Fruit fly (Drosophila melanogaster) whole organism, prepupa: ENCODE results near the gene SWIP.

ENCODE experiments used
- Blimp-1 ChIP-seq: fragments of 200-800 bp; sonication (Bioruptor generic); optimal IDR thresholded peaks from 3 replicates; lab custom pipeline; 2017; ENCODE audit warnings: missing biosample characterization, missing genetic modification characterization, mild to moderate bottlenecking, moderate library complexity, missing genetic modification reagents
- CG10631 ChIP-seq: fragments of 200-800 bp; sonication (Bioruptor generic); optimal IDR thresholded peaks from 2 replicates; lab custom pipeline; 2016; ENCODE audit warnings: missing biosample characterization, missing genetic modification characterization
- CG10669 ChIP-seq: fragments of 200-800 bp; sonication (Bioruptor generic); optimal IDR thresholded peaks from 3 replicates; lab custom pipeline; 2018; ENCODE audit warnings: missing biosample characterization, mild to moderate bottlenecking, missing genetic modification characterization, moderate library complexity
- CG11294 ChIP-seq: fragments of 200-800 bp; sonication (Bioruptor generic); IDR thresholded peaks from 2 replicates; pipeline ENCODE4 v1.3.6; 2022; ENCODE audit warnings: missing biosample characterization, missing genetic modification characterization
- CG11762 ChIP-seq: fragments of 200-800 bp; sonication (Bioruptor generic); optimal IDR thresholded peaks from 3 replicates; lab custom pipeline; 2016; ENCODE audit warnings: missing biosample characterization, missing genetic modification characterization; ENCODE audit not compliant: insufficient read depth
- CG11902 ChIP-seq: fragments of 200-800 bp; sonication (Bioruptor generic); optimal IDR thresholded peaks from 3 replicates; lab custom pipeline; 2016; ENCODE audit warnings: missing biosample characterization, missing genetic modification characterization
- CG15336 ChIP-seq: fragments of 200-800 bp; sonication (Bioruptor generic); IDR thresholded peaks from 2 replicates; pipeline ENCODE4 v1.3.6; 2022; ENCODE audit warnings: missing biosample characterization, missing genetic modification characterization
- CG1621 ChIP-seq: fragments of 200-800 bp; sonication (Bioruptor generic); optimal IDR thresholded peaks from 3 replicates; lab custom pipeline; 2018; ENCODE audit warnings: missing biosample characterization, mild to moderate bottlenecking, missing genetic modification characterization
- CG3032 ChIP-seq: fragments of 200-800 bp; optimal IDR thresholded peaks from 2 replicates; lab custom pipeline; 2019; ENCODE audit warnings: missing biosample characterization, mild to moderate bottlenecking, missing genetic modification characterization, moderate library complexity
- CG31627 ChIP-seq: fragments of 200-800 bp; sonication (Bioruptor generic); optimal IDR thresholded peaks from 3 replicates; lab custom pipeline; 2016; ENCODE audit warnings: missing biosample characterization, missing genetic modification characterization
- CG32006 ChIP-seq: fragments of 200-800 bp; sonication (Bioruptor generic); optimal IDR thresholded peaks from 3 replicates; lab custom pipeline; 2017; ENCODE audit warnings: missing biosample characterization, mild to moderate bottlenecking, missing genetic modification characterization
- CG34406 ChIP-seq: fragments of 200-800 bp; sonication (Bioruptor generic); optimal IDR thresholded peaks from 3 replicates; lab custom pipeline; 2016; ENCODE audit warnings: missing biosample characterization, missing genetic modification characterization
- CG6163 ChIP-seq: fragments of 200-800 bp; sonication (Bioruptor generic); IDR thresholded peaks from 3 replicates; pipeline ENCODE4 v1.3.6; 2022; ENCODE audit warnings: missing biosample characterization, missing genetic modification characterization
- CG6276 ChIP-seq: fragments of 200-800 bp; sonication (Bioruptor generic); optimal IDR thresholded peaks from 2 replicates; lab custom pipeline; 2017; ENCODE audit warnings: missing biosample characterization, mild to moderate bottlenecking, missing genetic modification characterization
- CG6792 ChIP-seq: fragments of 200-800 bp; sonication (Bioruptor generic); optimal IDR thresholded peaks from 3 replicates; lab custom pipeline; 2016; ENCODE audit warnings: missing biosample characterization, missing genetic modification characterization
- CG6808 ChIP-seq: fragments of 200-800 bp; sonication (Bioruptor generic); optimal IDR thresholded peaks from 3 replicates; lab custom pipeline; 2017; ENCODE audit warnings: missing biosample characterization, missing genetic modification characterization, mild to moderate bottlenecking, moderate library complexity, missing genetic modification reagents
- CG6854 ChIP-seq: fragments of 200-800 bp; sonication (Bioruptor generic); optimal IDR thresholded peaks from 2 replicates; lab custom pipeline; 2017; ENCODE audit warnings: missing biosample characterization, mild to moderate bottlenecking, missing genetic modification characterization
- CG8319 ChIP-seq: fragments of 200-800 bp; sonication (Bioruptor generic); optimal IDR thresholded peaks from 3 replicates; lab custom pipeline; 2016; ENCODE audit warnings: missing biosample characterization, missing genetic modification characterization
- CG8632 ChIP-seq: fragments of 200-800 bp; sonication (Bioruptor generic); optimal IDR thresholded peaks from 3 replicates; lab custom pipeline; 2016; ENCODE audit warnings: missing biosample characterization, missing genetic modification characterization
- CG9139 ChIP-seq: fragments of 200-800 bp; sonication (Bioruptor generic); optimal IDR thresholded peaks from 3 replicates; lab custom pipeline; 2017; ENCODE audit warnings: missing biosample characterization, mild to moderate bottlenecking, missing genetic modification characterization
- Eip75B ChIP-seq: fragments of 200-800 bp; sonication (Bioruptor generic); optimal IDR thresholded peaks from 3 replicates; lab custom pipeline; 2016; ENCODE audit warnings: missing biosample characterization, missing genetic modification characterization
- Eip78C ChIP-seq: fragments of 200-800 bp; sonication (Bioruptor generic); peaks from one replicate; lab custom pipeline; 2016; ENCODE audit warnings: missing biosample characterization, missing genetic modification characterization
- Eip93F ChIP-seq: fragments of 200-800 bp; sonication (Bioruptor generic); optimal IDR thresholded peaks from 2 replicates; lab custom pipeline; 2016; ENCODE audit warnings: missing biosample characterization, mild to moderate bottlenecking, missing genetic modification characterization
- Ets21C ChIP-seq: fragments of 200-800 bp; sonication (Bioruptor generic); optimal IDR thresholded peaks from 3 replicates; lab custom pipeline; 2016; ENCODE audit warnings: missing biosample characterization, missing genetic modification characterization
- Ets96B ChIP-seq: fragments of 200-800 bp; optimal IDR thresholded peaks from 2 replicates; lab custom pipeline; 2019; ENCODE audit warnings: missing biosample characterization, mild to moderate bottlenecking, missing genetic modification characterization, moderate library complexity
- Gug ChIP-seq: fragments of 200-800 bp; sonication (Bioruptor generic); IDR thresholded peaks from 2 replicates; pipeline ENCODE4 v1.3.6; 2022; ENCODE audit warnings: missing biosample characterization, missing genetic modification characterization
- Hr38 ChIP-seq: sonication (Bioruptor generic); optimal IDR thresholded peaks from 2 replicates; lab custom pipeline; 2016; ENCODE audit warnings: missing biosample characterization, missing genetic modification characterization
- Hr39 ChIP-seq: fragments of 200-800 bp; sonication (Bioruptor generic); optimal IDR thresholded peaks from 2 replicates; lab custom pipeline; 2016; ENCODE audit warnings: missing biosample characterization, missing genetic modification characterization
- Hr4 ChIP-seq: fragments of 200-800 bp; sonication (Bioruptor generic); optimal IDR thresholded peaks from 3 replicates; lab custom pipeline; 2016; ENCODE audit warnings: missing biosample characterization, missing genetic modification characterization
- Lpt ChIP-seq: fragments of 200-800 bp; sonication (Bioruptor generic); optimal IDR thresholded peaks from 3 replicates; lab custom pipeline; 2016; ENCODE audit warnings: missing biosample characterization, missing genetic modification characterization
- Met ChIP-seq: fragments of 200-800 bp; sonication (Bioruptor generic); optimal IDR thresholded peaks from 3 replicates; lab custom pipeline; 2016; ENCODE audit warnings: missing biosample characterization, missing genetic modification characterization
- OdsH ChIP-seq: fragments of 200-800 bp; sonication (Bioruptor generic); optimal IDR thresholded peaks from 3 replicates; lab custom pipeline; 2016; ENCODE audit warnings: missing biosample characterization, missing genetic modification characterization
- Sox102F ChIP-seq: fragments of 200-800 bp; sonication (Bioruptor generic); optimal IDR thresholded peaks from 2 replicates; lab custom pipeline; 2016; ENCODE audit warnings: missing biosample characterization, mild to moderate bottlenecking, missing genetic modification characterization
- Sox14 ChIP-seq: fragments of 200-800 bp; sonication (Bioruptor generic); optimal IDR thresholded peaks from 3 replicates; lab custom pipeline; 2016; ENCODE audit warnings: missing biosample characterization, missing genetic modification characterization
- Sox15 ChIP-seq: fragments of 200-800 bp; sonication (Bioruptor generic); optimal IDR thresholded peaks from 3 replicates; lab custom pipeline; 2016; ENCODE audit warnings: missing biosample characterization, missing genetic modification characterization
- achi ChIP-seq: fragments of 200-800 bp; sonication (Bioruptor generic); optimal IDR thresholded peaks from 3 replicates; lab custom pipeline; 2016; ENCODE audit warnings: missing biosample characterization, missing genetic modification characterization
- acj6 ChIP-seq: fragments of 200-800 bp; sonication (Bioruptor generic); optimal IDR thresholded peaks from 3 replicates; lab custom pipeline; 2016; ENCODE audit warnings: missing biosample characterization, missing genetic modification characterization
- cyc ChIP-seq: fragments of 200-800 bp; sonication (Bioruptor generic); optimal IDR thresholded peaks from 3 replicates; lab custom pipeline; 2016; ENCODE audit warnings: missing biosample characterization, missing genetic modification characterization
- dsx ChIP-seq: fragments of 200-800 bp; optimal IDR thresholded peaks from 3 replicates; lab custom pipeline; 2019; ENCODE audit warnings: missing biosample characterization, mild to moderate bottlenecking, missing genetic modification characterization, moderate library complexity; ENCODE audit not compliant: poor library complexity, severe bottlenecking
- eg ChIP-seq: fragments of 200-800 bp; sonication (Bioruptor generic); IDR thresholded peaks from 3 replicates; pipeline ENCODE4 v1.3.6; 2022; ENCODE audit warnings: missing biosample characterization, missing genetic modification characterization
- fd59A ChIP-seq: fragments of 200-800 bp; sonication (Bioruptor generic); optimal IDR thresholded peaks from 2 replicates; lab custom pipeline; 2017; ENCODE audit warnings: missing biosample characterization, mild to moderate bottlenecking, missing genetic modification characterization, missing genetic modification reagents
- fkh ChIP-seq: fragments of 200-800 bp; sonication (Bioruptor generic); optimal IDR thresholded peaks from 3 replicates; lab custom pipeline; 2017; ENCODE audit warnings: missing biosample characterization, mild to moderate bottlenecking, missing genetic modification characterization, moderate library complexity
- lz ChIP-seq: fragments of 200-800 bp; sonication (Bioruptor generic); optimal IDR thresholded peaks from 3 replicates; lab custom pipeline; 2016; ENCODE audit warnings: missing biosample characterization, missing genetic modification characterization
- net ChIP-seq: fragments of 200-800 bp; sonication (Bioruptor generic); optimal IDR thresholded peaks from 3 replicates; lab custom pipeline; 2016; ENCODE audit warnings: missing biosample characterization, missing genetic modification characterization
- salr ChIP-seq, 2 experiments: fragments of 200-800 bp; sonication (Bioruptor generic); optimal IDR thresholded peaks; 3 replicates each; lab custom pipeline; 2016 to 2018; ENCODE audit warnings: missing biosample characterization in 2 of 2, missing genetic modification characterization in 2 of 2, mild to moderate bottlenecking in 1 of 2
- svp ChIP-seq: fragments of 200-800 bp; sonication (Bioruptor generic); peaks from one replicate; lab custom pipeline; 2016; ENCODE audit warnings: missing biosample characterization, missing genetic modification characterization
- topi ChIP-seq: fragments of 200-800 bp; sonication (Bioruptor generic); optimal IDR thresholded peaks from 3 replicates; lab custom pipeline; 2016; ENCODE audit warnings: missing biosample characterization, missing genetic modification characterization

The SWIP gene

DNA sequence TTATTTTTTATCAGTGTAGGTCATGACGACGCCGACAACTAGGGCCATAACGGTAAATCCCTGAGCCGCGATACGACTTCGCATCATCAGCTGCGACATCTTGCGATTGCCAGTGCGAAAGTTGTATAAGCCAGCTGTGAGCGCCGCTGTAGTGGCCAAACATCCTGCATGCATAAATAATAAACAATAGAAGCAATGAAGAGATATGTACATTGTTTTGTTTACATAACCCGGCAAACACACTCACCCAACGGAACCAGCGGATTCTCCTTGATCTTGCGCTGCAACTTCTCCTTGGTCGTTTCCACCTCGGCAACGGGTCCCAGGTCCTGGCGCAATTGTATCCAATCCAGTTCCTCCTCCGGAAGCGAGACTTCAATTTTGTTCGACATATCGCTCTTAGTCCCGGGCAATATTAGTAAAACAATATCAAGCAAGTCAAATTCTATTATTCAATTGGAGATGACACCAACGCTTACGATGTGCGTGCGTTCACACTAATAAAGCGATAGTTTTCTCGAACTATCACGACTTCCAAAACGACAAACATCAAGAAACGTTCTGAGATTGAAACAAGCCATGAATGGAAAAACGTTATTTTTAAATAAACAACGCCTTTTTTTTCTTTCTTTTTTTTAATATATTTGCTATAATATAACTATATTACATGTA lies 18.2 kb downstream of the SWIP start:
- TF ChIP-seq Lpt (GFP tag; lab: Kevin White, UChicago) (no peak), Met (GFP tag; lab: Kevin White, UChicago) (no peak), fkh (GFP tag; lab: Kevin White, UChicago) (peak; percentile 90), CG6854 (GFP tag; lab: Kevin White, UChicago) (no peak), Hr39 (GFP tag; lab: Kevin White, UChicago) (no peak), CG10631 (GFP tag; lab: Kevin White, UChicago) (no peak), CG32006 (no peak), achi (GFP tag; lab: Kevin White, UChicago) (no peak), Eip78C (peak; percentile 59), svp (GFP tag; lab: Kevin White, UChicago) (no peak)

DNA sequence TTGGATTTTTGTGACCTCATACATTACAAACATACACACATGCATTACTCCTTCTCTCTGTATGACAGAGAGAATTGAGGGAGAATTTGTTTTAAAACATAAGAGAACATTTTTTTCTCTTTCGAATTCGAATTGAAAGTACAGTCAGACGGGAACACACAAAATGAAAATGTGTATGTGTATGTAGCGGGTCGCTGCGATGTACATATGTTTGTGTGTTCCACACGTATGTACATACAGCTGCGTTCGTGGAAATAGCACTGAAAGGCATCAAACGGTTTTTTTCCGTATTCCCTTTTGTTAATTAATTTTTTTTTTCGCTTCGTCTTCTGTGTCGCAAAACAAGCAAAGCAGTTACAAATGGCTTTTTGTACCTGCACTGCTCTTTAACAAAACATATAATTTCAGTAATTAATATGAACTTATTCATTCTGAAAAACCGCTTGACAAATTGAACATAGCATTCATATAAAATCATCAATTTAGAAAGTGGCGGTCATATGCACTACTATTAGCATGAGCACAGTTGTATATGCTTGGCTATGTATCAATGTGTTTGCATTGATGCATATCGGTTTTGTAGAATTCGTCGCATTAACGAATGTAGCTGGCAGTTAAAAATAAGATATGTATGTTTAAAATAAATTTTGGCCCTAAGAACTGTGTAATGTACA lies 19.2 kb downstream of the SWIP start:
- TF ChIP-seq fd59A (GFP tag; lab: Kevin White, UChicago) (peak; percentile 97), CG9139 (GFP tag; lab: Kevin White, UChicago) (peak; percentile 95), CG31627 (GFP tag; lab: Kevin White, UChicago) (peak; percentile 96), net (GFP tag; lab: Kevin White, UChicago) (peak; percentile 95), lz (GFP tag; lab: Kevin White, UChicago) (peak; percentile 97), Gug (GFP tag; lab: Robert Waterston, UW) (peak; percentile 92), CG6163 (GFP tag; lab: Robert Waterston, UW) (peak; percentile 91), achi (GFP tag; lab: Kevin White, UChicago) (peak; percentile 94), Ets96B (peak; percentile 95), Hr4 (GFP tag; lab: Kevin White, UChicago) (peak; percentile 97), Blimp-1 (GFP tag; lab: Kevin White, UChicago) (peak; percentile 91), eg (peak; percentile 94), CG3032 (tag; lab: Kevin White, UChicago) (peak; percentile 97), acj6 (GFP tag; lab: Kevin White, UChicago) (peak; percentile 94), dsx (GFP tag; lab: Kevin White, UChicago) (peak; percentile 93), CG34406 (GFP tag; lab: Kevin White, UChicago) (peak; percentile 96), CG8632 (GFP tag; lab: Kevin White, UChicago) (peak; percentile 95), CG6276 (GFP tag; lab: Kevin White, UChicago) (peak; percentile 98), Sox102F (GFP tag; lab: Kevin White, UChicago) (peak; percentile 97), CG11902 (GFP tag; lab: Kevin White, UChicago) (peak; percentile 87), cyc (GFP tag; lab: Kevin White, UChicago) (peak; percentile 95), fkh (GFP tag; lab: Kevin White, UChicago) (peak; percentile 95), CG1621 (tag; lab: Kevin White, UChicago) (peak; percentile 95), CG8319 (peak; percentile 90), Sox14 (GFP tag; lab: Kevin White, UChicago) (peak; percentile 98), Ets21C (GFP tag; lab: Kevin White, UChicago) (peak; percentile 92), topi (GFP tag; lab: Kevin White, UChicago) (peak; percentile 98), CG6792 (GFP tag; lab: Kevin White, UChicago) (peak; percentile 94), CG6808 (GFP tag; lab: Kevin White, UChicago) (peak; percentile 97), salr (GFP tag; optimal IDR thresholded peaks at IDR 0.05; lab: Kevin White, UChicago) (peak; percentile 91 to 94), Eip75B (peak; percentile 97), Met (GFP tag; lab: Kevin White, UChicago) (peak; percentile 97), svp (GFP tag; lab: Kevin White, UChicago) (peak; percentile 98), CG10669 (GFP tag; lab: Kevin White, UChicago) (peak; percentile 98), Sox15 (peak; percentile 92), CG11294 (peak; percentile 92), CG15336 (GFP tag; lab: Robert Waterston, UW) (peak; percentile 97), CG10631 (GFP tag; lab: Kevin White, UChicago) (peak; percentile 95), OdsH (peak; percentile 95), Hr38 (no peak), Eip78C (peak; percentile 99), Eip93F (GFP tag; lab: Kevin White, UChicago) (peak; percentile 88), CG11762 (GFP tag; lab: Kevin White, UChicago) (peak; percentile 90)
